Worm (Caenorhabditis elegans) whole organism, midembryonic: ENCODE data around the gene ZC84.1.

Experiments
- T22C8.4 ChIP-seq: fragments of 200-800 bp; sonication (Bioruptor generic); IDR thresholded peaks from 2 replicates; pipeline ENCODE4 v1.3.6; 2022; ENCODE audit warnings: missing genetic modification characterization, missing compliant biosample characterization
- cog-1 ChIP-seq: sonication (generic microtip); optimal IDR thresholded peaks from 2 replicates; lab custom pipeline; 2016; ENCODE audit warnings: missing genetic modification characterization, missing compliant biosample characterization
- flt-1 ChIP-seq: fragments of 200-800 bp; sonication (Bioruptor generic); IDR thresholded peaks from 2 replicates; pipeline ENCODE4 v1.3.6; 2022; ENCODE audit warnings: missing genetic modification characterization, missing compliant biosample characterization
- klf-2 ChIP-seq: fragments of 200-800 bp; sonication (Bioruptor generic); conservative IDR thresholded peaks from 2 replicates; pipeline ENCODE4 v1.3.6; 2022; ENCODE audit warnings: missing genetic modification reagents, missing genetic modification characterization, missing compliant biosample characterization
- med-1 ChIP-seq: sonication (generic microtip); optimal IDR thresholded peaks from 2 replicates; lab custom pipeline; 2017; ENCODE audit warnings: missing genetic modification characterization, mild to moderate bottlenecking, missing compliant biosample characterization, antibody characterized with exemption, missing genetic modification reagents; ENCODE audit not compliant: insufficient read depth
- ref-1 ChIP-seq: fragments of 200-800 bp; sonication (Bioruptor generic); conservative IDR thresholded peaks from 2 replicates; pipeline ENCODE4 v1.3.6; 2022; ENCODE audit warnings: missing genetic modification reagents, missing genetic modification characterization, missing compliant biosample characterization
- tab-1 ChIP-seq: fragments of 200-800 bp; sonication (Bioruptor generic); IDR thresholded peaks from 2 replicates; pipeline ENCODE4 v1.3.6; 2022; ENCODE audit warnings: missing genetic modification characterization, missing compliant biosample characterization
- ztf-23 ChIP-seq: fragments of 200-800 bp; sonication (Bioruptor generic); IDR thresholded peaks from 2 replicates; pipeline ENCODE4 v1.3.6; 2022; ENCODE audit warnings: missing genetic modification reagents, missing genetic modification characterization, missing compliant biosample characterization

DNA sequence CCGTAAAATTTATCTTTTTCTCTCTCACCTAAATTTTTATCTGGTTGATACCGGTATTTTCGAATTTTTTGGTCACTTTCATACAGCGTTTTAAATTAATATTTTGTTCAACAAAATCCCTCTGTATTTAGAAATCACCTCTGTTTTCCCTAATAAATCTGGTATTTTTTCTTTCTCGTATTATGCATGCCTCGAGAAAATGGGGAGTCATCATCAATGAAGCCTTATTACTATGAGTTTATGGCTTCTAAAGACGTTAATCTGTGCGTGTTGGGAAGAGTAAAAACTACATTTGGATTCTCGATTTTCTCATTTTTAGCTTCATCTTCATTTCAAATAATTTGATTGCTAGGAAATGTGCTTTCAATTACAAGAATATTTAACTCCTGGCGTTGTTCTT is 20.4 kb downstream of the ZC84.1 start, which contains the start of gene ZC84.7:
- no peak for TF ChIP-seq flt-1 (GFP tag; lab: Robert Waterston, UW)
- TF ChIP-seq T22C8.4: no peak
- TF ChIP-seq med-1 (GFP tag; lab: Kevin White, UChicago): no peak
- no peak for TF ChIP-seq klf-2 (GFP tag; lab: Robert Waterston, UW)
- no peak for TF ChIP-seq tab-1 (GFP tag; lab: Robert Waterston, UW)
- no peak for TF ChIP-seq ztf-23
- TF ChIP-seq ref-1 (GFP tag; lab: Robert Waterston, UW): no peak
- TF ChIP-seq cog-1: no peak
